Worm (Caenorhabditis elegans) whole organism, L4 larva: ENCODE data around the gene hir-1.
A peak's percentile ranks its signal among the peaks of the same experiment; 100 is the strongest.

Experiments
- D1046.2 ChIP-seq: fragments of 200-800 bp; sonication (Bioruptor generic); IDR thresholded peaks from 2 replicates; pipeline ENCODE4 v1.3.6; 2022; ENCODE audit warnings: missing genetic modification characterization, missing compliant biosample characterization
- T26A8.4 ChIP-seq: fragments of 200-800 bp; sonication (Bioruptor generic); IDR thresholded peaks from 2 replicates; pipeline ENCODE4 v1.3.6; 2022; ENCODE audit warnings: missing genetic modification characterization, missing compliant biosample characterization
- ZK337.2 ChIP-seq: fragments of 200-800 bp; sonication (Bioruptor generic); IDR thresholded peaks from 2 replicates; pipeline ENCODE4 v1.3.6; 2022; ENCODE audit warnings: missing genetic modification reagents, missing genetic modification characterization, missing compliant biosample characterization
- aha-1 ChIP-seq: fragments of 150-350 bp; peaks from one replicate; lab custom pipeline; 2014; ENCODE audit warnings: missing biosample characterization, missing genetic modification characterization
- ama-1 ChIP-seq: fragments of 150-350 bp; optimal IDR thresholded peaks from 2 replicates; lab custom pipeline; 2014; ENCODE audit warnings: inconsistent platforms, mixed read lengths
- ceh-44 ChIP-seq: fragments of 200-800 bp; sonication (Bioruptor generic); IDR thresholded peaks from 2 replicates; pipeline ENCODE4 v1.3.6; 2022; ENCODE audit warnings: missing genetic modification reagents, missing genetic modification characterization, missing compliant biosample characterization
- ceh-62 ChIP-seq: sonication (generic microtip); optimal IDR thresholded peaks from 2 replicates; lab custom pipeline; 2017; ENCODE audit warnings: missing biosample characterization, missing genetic modification characterization
- ceh-82 ChIP-seq: sonication (generic microtip); optimal IDR thresholded peaks from 2 replicates; lab custom pipeline; 2017; ENCODE audit warnings: missing biosample characterization, missing genetic modification characterization
- ces-1 ChIP-seq: fragments of 150-350 bp; sonication (generic microtip); optimal IDR thresholded peaks from 4 replicates; lab custom pipeline; 2014; ENCODE audit warnings: missing biosample characterization, missing genetic modification reagents, missing genetic modification characterization
- daf-16 ChIP-seq, 3 experiments: sonication (generic microtip); optimal IDR thresholded peaks; 2 replicates each; lab custom pipeline; 2016 to 2017; ENCODE audit warnings: missing genetic modification characterization in 3 of 3, missing genetic modification reagents in 3 of 3, mild to moderate bottlenecking in 2 of 3, missing compliant biosample characterization in 2 of 3, missing biosample characterization in 1 of 3, moderate library complexity in 1 of 3
- daf-19 ChIP-seq: fragments of 200-800 bp; sonication (Bioruptor generic); conservative IDR thresholded peaks from 2 replicates; pipeline ENCODE4 v1.3.6; 2022; ENCODE audit warnings: missing genetic modification characterization, missing compliant biosample characterization
- daf-8 ChIP-seq: fragments of 200-800 bp; sonication (Bioruptor generic); IDR thresholded peaks from 2 replicates; pipeline ENCODE4 v1.3.6; 2022; ENCODE audit warnings: missing genetic modification characterization, missing compliant biosample characterization
- dmd-6 ChIP-seq: fragments of 200-800 bp; sonication (Bioruptor generic); IDR thresholded peaks from 2 replicates; pipeline ENCODE4 v1.3.6; 2022; ENCODE audit warnings: missing genetic modification reagents, missing genetic modification characterization, missing compliant biosample characterization
- dpl-1 ChIP-seq: fragments of 150-350 bp; optimal IDR thresholded peaks from 2 replicates; lab custom pipeline; 2014; ENCODE audit warnings: missing biosample characterization, missing genetic modification reagents, missing genetic modification characterization
- dve-1 ChIP-seq: sonication (generic microtip); optimal IDR thresholded peaks from 2 replicates; lab custom pipeline; 2017; ENCODE audit warnings: antibody characterized with exemption, mild to moderate bottlenecking, missing genetic modification characterization, missing compliant biosample characterization; ENCODE audit not compliant: insufficient read depth
- fkh-10 ChIP-seq: fragments of 150-350 bp; optimal IDR thresholded peaks from 2 replicates; lab custom pipeline; 2014; ENCODE audit warnings: missing biosample characterization, missing genetic modification reagents, missing genetic modification characterization
- fos-1 ChIP-seq: fragments of 150-350 bp; optimal IDR thresholded peaks from 2 replicates; lab custom pipeline; 2014; ENCODE audit warnings: missing biosample characterization, missing genetic modification characterization
- gei-8 ChIP-seq: fragments of 200-800 bp; sonication (Bioruptor generic); optimal IDR thresholded peaks from 2 replicates; lab custom pipeline; 2018; ENCODE audit warnings: mild to moderate bottlenecking, missing genetic modification characterization, missing compliant biosample characterization
- hif-1 ChIP-seq, 2 experiments: sonication (generic microtip); optimal IDR thresholded peaks; 2 replicates each; lab custom pipeline; 2016 to 2017; ENCODE audit warnings: missing compliant biosample characterization in 2 of 2, missing genetic modification characterization in 2 of 2, missing genetic modification reagents in 2 of 2, missing genotype in 2 of 2, mild to moderate bottlenecking in 1 of 2
- hlh-11 ChIP-seq: fragments of 200-800 bp; sonication (Bioruptor generic); optimal IDR thresholded peaks from 2 replicates; lab custom pipeline; 2018; ENCODE audit warnings: mild to moderate bottlenecking, missing genetic modification characterization, missing compliant biosample characterization
- hlh-30 ChIP-seq: sonication (generic microtip); optimal IDR thresholded peaks from 2 replicates; lab custom pipeline; 2017; ENCODE audit warnings: antibody characterized with exemption, mild to moderate bottlenecking, missing genetic modification characterization, missing compliant biosample characterization; ENCODE audit not compliant: insufficient read depth
- jun-1 ChIP-seq: fragments of 150-350 bp; optimal IDR thresholded peaks from 2 replicates; lab custom pipeline; 2014; ENCODE audit warnings: missing biosample characterization, missing genetic modification reagents, missing genetic modification characterization
- lin-29 ChIP-seq: fragments of 200-800 bp; sonication (Bioruptor generic); IDR thresholded peaks from 2 replicates; pipeline ENCODE4 v1.3.6; 2022; ENCODE audit warnings: missing genetic modification reagents, missing genetic modification characterization, missing compliant biosample characterization
- lin-38 ChIP-seq: fragments of 200-800 bp; sonication (Bioruptor generic); IDR thresholded peaks from 2 replicates; pipeline ENCODE4 v1.3.6; 2022; ENCODE audit warnings: missing genetic modification reagents, missing genetic modification characterization, missing compliant biosample characterization
- madf-9 ChIP-seq: fragments of 200-800 bp; sonication (Bioruptor generic); conservative IDR thresholded peaks from 2 replicates; pipeline ENCODE4 v1.3.6; 2022; ENCODE audit warnings: missing genetic modification reagents, missing genetic modification characterization, missing compliant biosample characterization
- mdt-29 ChIP-seq: fragments of 200-800 bp; sonication (Bioruptor generic); IDR thresholded peaks from 2 replicates; pipeline ENCODE4 v1.3.6; 2022; ENCODE audit warnings: missing genetic modification reagents, missing genetic modification characterization, missing compliant biosample characterization
- mxl-2 ChIP-seq: fragments of 200-800 bp; sonication (Bioruptor generic); conservative IDR thresholded peaks from 2 replicates; pipeline ENCODE4 v1.3.6; 2022; ENCODE audit warnings: missing genetic modification reagents, missing genetic modification characterization, missing compliant biosample characterization
- nhr-10 ChIP-seq: fragments of 150-350 bp; optimal IDR thresholded peaks from 2 replicates; lab custom pipeline; 2014; ENCODE audit warnings: missing biosample characterization, missing genetic modification characterization
- nhr-11 ChIP-seq: fragments of 150-350 bp; optimal IDR thresholded peaks from 2 replicates; lab custom pipeline; 2014; ENCODE audit warnings: missing biosample characterization, missing genetic modification characterization
- nhr-237 ChIP-seq: sonication (generic microtip); optimal IDR thresholded peaks from 2 replicates; lab custom pipeline; 2017; ENCODE audit warnings: missing biosample characterization, missing genetic modification characterization
- nhr-28 ChIP-seq: fragments of 150-350 bp; optimal IDR thresholded peaks from 2 replicates; lab custom pipeline; 2014; ENCODE audit warnings: missing biosample characterization, missing genetic modification characterization
- nhr-6 ChIP-seq: fragments of 150-350 bp; optimal IDR thresholded peaks from 2 replicates; lab custom pipeline; 2014; ENCODE audit warnings: missing biosample characterization, missing genetic modification characterization
- nhr-76 ChIP-seq: fragments of 150-350 bp; optimal IDR thresholded peaks from 2 replicates; lab custom pipeline; 2014; ENCODE audit warnings: missing biosample characterization, missing genetic modification characterization
- nhr-77 ChIP-seq: fragments of 150-350 bp; optimal IDR thresholded peaks from 2 replicates; lab custom pipeline; 2014; ENCODE audit warnings: missing biosample characterization, missing genetic modification characterization
- php-3 ChIP-seq: fragments of 200-800 bp; sonication (Bioruptor generic); IDR thresholded peaks from 2 replicates; pipeline ENCODE4 v1.3.6; 2022; ENCODE audit warnings: missing genetic modification reagents, missing genetic modification characterization, missing compliant biosample characterization
- pqm-1 ChIP-seq: sonication (generic microtip); optimal IDR thresholded peaks from 2 replicates; lab custom pipeline; 2017; ENCODE audit warnings: missing biosample characterization, missing genetic modification characterization
- set-16 ChIP-seq: fragments of 200-800 bp; sonication (Bioruptor generic); IDR thresholded peaks from 2 replicates; pipeline ENCODE4 v1.3.6; 2022; ENCODE audit warnings: missing genetic modification reagents, missing genetic modification characterization, missing compliant biosample characterization
- skn-1 ChIP-seq: fragments of 150-350 bp; optimal IDR thresholded peaks from 2 replicates; lab custom pipeline; 2014; ENCODE audit warnings: missing biosample characterization, missing genetic modification characterization
- snpc-1.2 ChIP-seq: fragments of 200-800 bp; sonication (Bioruptor generic); IDR thresholded peaks from 2 replicates; pipeline ENCODE4 v1.3.6; 2022; ENCODE audit warnings: missing genetic modification reagents, missing genetic modification characterization, missing compliant biosample characterization
- spr-1 ChIP-seq: sonication (generic microtip); optimal IDR thresholded peaks from 2 replicates; lab custom pipeline; 2016; ENCODE audit warnings: mild to moderate bottlenecking, missing genetic modification characterization, missing compliant biosample characterization
- spr-3 ChIP-seq: fragments of 200-800 bp; sonication (Bioruptor generic); optimal IDR thresholded peaks from 2 replicates; lab custom pipeline; 2018; ENCODE audit warnings: mild to moderate bottlenecking, missing genetic modification characterization, missing compliant biosample characterization
- unc-62 ChIP-seq, 3 experiments: fragments of 150-350 bp in 1 of 3; sonication (generic microtip); optimal IDR thresholded peaks in 2 of 3; peaks in 1 of 3; 1 replicate in 1 of 3; 2 replicates in 2 of 3; lab custom pipeline; 2014 to 2017; ENCODE audit warnings: missing biosample characterization in 3 of 3, missing genetic modification characterization in 3 of 3, missing genetic modification reagents in 3 of 3, missing genotype in 1 of 3
- zip-2 ChIP-seq: fragments of 150-350 bp; optimal IDR thresholded peaks from 2 replicates; lab custom pipeline; 2014; ENCODE audit warnings: missing biosample characterization, missing genetic modification characterization

The hir-1 gene

DNA sequence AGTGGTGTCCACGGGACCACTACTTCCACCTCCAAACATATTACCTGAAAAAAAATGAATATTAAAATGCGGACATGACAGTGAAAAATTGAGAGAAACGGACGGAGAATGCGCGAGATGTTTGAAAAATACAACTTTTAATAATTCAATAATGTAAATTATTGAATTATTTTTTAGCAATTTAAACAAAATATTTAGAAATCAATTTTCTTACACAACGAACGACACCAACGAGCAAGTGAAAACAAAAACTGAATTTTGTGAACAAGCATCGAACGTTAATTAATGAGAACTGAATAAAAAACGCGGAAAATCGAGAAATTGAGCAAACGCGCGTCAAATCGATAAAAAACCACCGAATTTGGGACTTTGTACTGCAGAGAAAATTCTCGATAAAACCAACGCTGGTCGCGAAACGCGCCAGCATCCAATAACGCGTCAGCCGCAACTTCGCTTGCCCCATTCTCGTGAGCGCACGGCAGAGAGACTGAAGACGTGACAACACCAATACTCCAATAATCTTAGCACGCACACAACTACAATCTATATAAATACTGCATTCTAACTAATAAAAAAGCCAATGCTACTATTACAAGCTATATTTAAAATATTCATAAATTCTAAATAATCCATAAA lies 17.0 kb upstream of the hir-1 start, which contains the start of the genes dnj-19 and nhr-47 (continued):
- TF ChIP-seq ceh-82: no peak
- no peak for TF ChIP-seq skn-1 (tag; lab: Kevin White, UChicago)
- TF ChIP-seq gei-8 (GFP tag; lab: Kevin White, UChicago): peak; percentile 40
- peak; percentile 49 for TF ChIP-seq ama-1 (lab: Kevin White, UChicago)
- TF ChIP-seq snpc-1.2 (GFP tag; lab: Robert Waterston, UW): peak; percentile 50; the same call in 1 of the 2 replicates
- TF ChIP-seq ceh-44 (GFP tag; lab: Robert Waterston, UW): no peak
- peak; percentile 52 for TF ChIP-seq nhr-6
- no peak for TF ChIP-seq daf-19
- TF ChIP-seq ceh-62: no peak
- peak; percentile 71; the same call in 1 of the 2 replicates for TF ChIP-seq php-3 (GFP tag; lab: Robert Waterston, UW)
- TF ChIP-seq set-16: no peak; the same call in 1 of the 2 replicates

DNA sequence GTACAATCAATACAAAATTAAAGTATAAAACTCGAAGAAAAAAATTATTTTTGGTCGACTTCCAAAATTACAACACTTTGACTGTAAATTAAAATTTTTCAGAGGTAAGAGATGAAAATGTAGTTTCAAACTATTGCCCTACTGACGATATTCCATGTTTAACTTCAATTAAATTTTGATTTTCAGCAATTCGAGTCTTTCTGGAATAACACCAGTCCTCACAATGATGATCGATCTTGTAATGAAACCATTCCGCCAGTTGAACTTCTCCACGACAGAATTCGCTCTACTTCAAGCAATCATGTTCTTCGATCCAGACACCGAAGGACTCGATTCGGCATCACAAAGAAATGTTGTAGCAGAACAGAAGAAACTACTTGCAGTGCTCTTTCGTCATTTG lies 12.8 kb upstream of the hir-1 start:
- TF ChIP-seq unc-62 (GFP tag; optimal IDR thresholded peaks at IDR 0.05 in 1 of 2; lab: Kevin White, UChicago) (peak in 1 of 2 experiments; percentile 94), unc-62 (tag; optimal IDR thresholded peaks at IDR 0.05; lab: Kevin White, UChicago) (no peak), mdt-29 (no peak)

DNA sequence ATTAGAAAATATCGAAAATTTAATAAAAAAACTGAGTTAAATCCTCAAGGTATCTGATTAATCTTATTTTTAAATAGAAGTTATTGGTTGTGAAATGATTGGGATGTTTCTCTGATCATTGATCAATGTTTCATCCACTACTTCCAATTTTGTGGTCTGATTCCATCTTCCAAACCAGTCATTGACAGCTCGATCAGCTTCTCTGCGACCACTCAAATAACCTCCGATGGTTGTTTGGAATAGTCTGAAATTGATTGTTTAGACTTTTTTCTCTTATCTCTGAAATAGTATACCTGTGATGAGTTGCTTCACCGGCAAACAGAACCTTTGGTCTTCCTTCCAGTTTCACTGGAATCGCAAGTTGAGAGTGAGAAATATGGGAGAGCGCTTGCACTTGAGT lies 12.0 kb upstream of the hir-1 start:
- TF ChIP-seq dmd-6 (GFP tag; lab: Robert Waterston, UW) (peak; percentile 59), dpl-1 (GFP tag; lab: Kevin White, UChicago) (no peak), nhr-76 (tag; lab: Kevin White, UChicago) (no peak), dve-1 (tag; lab: Kevin White, UChicago) (peak; percentile 16), daf-16 (GFP tag; optimal IDR thresholded peaks at IDR 0.05; lab: Kevin White, UChicago) (no peak), daf-16 (tag; optimal IDR thresholded peaks at IDR 0.05; lab: Kevin White, UChicago) (peak; percentile 23), mxl-2 (GFP tag; lab: Robert Waterston, UW) (no peak), ceh-82 (no peak), unc-62 (GFP tag; optimal IDR thresholded peaks at IDR 0.05 in 1 of 2; lab: Kevin White, UChicago) (peak in 1 of 2 experiments; percentile 94), unc-62 (tag; optimal IDR thresholded peaks at IDR 0.05; lab: Kevin White, UChicago) (no peak), nhr-77 (no peak), spr-1 (no peak), lin-38 (peak; percentile 34), D1046.2 (GFP tag; lab: Robert Waterston, UW) (no peak), nhr-10 (tag; lab: Kevin White, UChicago) (no peak)

DNA sequence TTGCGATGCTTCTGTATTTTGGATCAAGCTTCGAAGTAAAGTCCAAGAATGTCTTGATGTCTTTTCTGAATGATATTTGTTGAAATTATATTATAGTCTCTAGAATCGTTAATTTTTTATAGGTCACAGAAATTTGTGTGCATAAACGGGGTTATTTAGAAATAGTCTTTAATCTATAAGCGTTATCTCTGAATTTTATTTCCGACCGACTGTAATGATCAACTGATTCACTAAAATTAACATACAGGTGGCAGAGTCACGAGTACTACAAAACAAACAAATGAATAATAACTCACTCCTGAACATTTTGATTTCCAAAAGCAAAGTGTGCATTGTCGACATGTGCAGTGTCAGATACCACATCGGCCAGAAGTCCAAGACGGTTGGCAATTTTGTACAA lies 10.2 kb upstream of the hir-1 start:
- no peak for TF ChIP-seq lin-29
- TF ChIP-seq hlh-11: peak; percentile 10
- no peak for TF ChIP-seq ces-1 (GFP tag; lab: Kevin White, UChicago)
- no peak for TF ChIP-seq unc-62 (GFP tag; optimal IDR thresholded peaks at IDR 0.05 in 1 of 2; lab: Kevin White, UChicago)
- no peak for TF ChIP-seq unc-62 (tag; optimal IDR thresholded peaks at IDR 0.05; lab: Kevin White, UChicago)
- TF ChIP-seq set-16: no peak
- no peak for TF ChIP-seq nhr-237 (tag; lab: Kevin White, UChicago)
- TF ChIP-seq nhr-76 (tag; lab: Kevin White, UChicago): no peak
- no peak for TF ChIP-seq lin-38
- no peak for TF ChIP-seq pqm-1
- TF ChIP-seq daf-16 (GFP tag; optimal IDR thresholded peaks at IDR 0.05; lab: Kevin White, UChicago): no peak
- TF ChIP-seq daf-16 (tag; optimal IDR thresholded peaks at IDR 0.05; lab: Kevin White, UChicago): peak; percentile 43
- TF ChIP-seq ZK337.2: no peak
- TF ChIP-seq fos-1 (tag; lab: Kevin White, UChicago): no peak
- TF ChIP-seq mxl-2 (GFP tag; lab: Robert Waterston, UW): no peak
- TF ChIP-seq ceh-44 (GFP tag; lab: Robert Waterston, UW): no peak
- peak; percentile 31 for TF ChIP-seq aha-1
- TF ChIP-seq dve-1 (tag; lab: Kevin White, UChicago): peak; percentile 33
- TF ChIP-seq hif-1 (tag; optimal IDR thresholded peaks at IDR 0.05; lab: Kevin White, UChicago): no peak
- peak; percentile 63 for TF ChIP-seq nhr-77
- peak; percentile 70 for TF ChIP-seq nhr-28
- no peak for TF ChIP-seq daf-8 (GFP tag; lab: Robert Waterston, UW)
- no peak for TF ChIP-seq zip-2 (tag; lab: Kevin White, UChicago)
- TF ChIP-seq nhr-11 (tag; lab: Kevin White, UChicago): no peak
- peak; percentile 1 for TF ChIP-seq hlh-30 (tag; lab: Kevin White, UChicago)
- no peak for TF ChIP-seq spr-3 (GFP tag; lab: Kevin White, UChicago)
- no peak for TF ChIP-seq jun-1
- TF ChIP-seq php-3 (GFP tag; lab: Robert Waterston, UW): peak; percentile 55; the same call in 1 of the 2 replicates
- TF ChIP-seq madf-9: no peak
- TF ChIP-seq T26A8.4: no peak
- no peak for TF ChIP-seq fkh-10 (GFP tag; lab: Kevin White, UChicago)
